Fruit fly (Drosophila melanogaster) whole organism, embryonic: ENCODE data around the gene CG16779.
A peak's percentile ranks its signal among the peaks of the same experiment; 100 is the strongest.

Experiments used
- CG1024 ChIP-seq: fragments of 200-800 bp; sonication (Bioruptor generic); IDR thresholded peaks from 2 replicates; pipeline ENCODE4 v1.3.6; 2022; ENCODE audit warnings: missing biosample characterization, missing genetic modification characterization
- CG11085 ChIP-seq: fragments of 200-800 bp; sonication (Bioruptor generic); IDR thresholded peaks from 2 replicates; pipeline ENCODE4 v1.3.6; 2022; ENCODE audit warnings: missing biosample characterization, missing genetic modification characterization
- CG11695 ChIP-seq: fragments of 200-800 bp; sonication (Bioruptor generic); IDR thresholded peaks from 3 replicates; pipeline ENCODE4 v1.3.6; 2022; ENCODE audit warnings: missing biosample characterization, missing genetic modification characterization
- CG13123 ChIP-seq: fragments of 200-800 bp; sonication (Bioruptor generic); optimal IDR thresholded peaks from 2 replicates; lab custom pipeline; 2016; ENCODE audit warnings: missing biosample characterization, missing genetic modification characterization
- CG13624 ChIP-seq: fragments of 200-800 bp; sonication (Bioruptor generic); optimal IDR thresholded peaks from 2 replicates; lab custom pipeline; 2016; ENCODE audit warnings: missing biosample characterization, missing genetic modification characterization
- CG13894 ChIP-seq: fragments of 200-800 bp; sonication (Bioruptor generic); optimal IDR thresholded peaks from 3 replicates; lab custom pipeline; 2018; ENCODE audit warnings: missing biosample characterization, mild to moderate bottlenecking, missing genetic modification characterization, moderate library complexity
- CG14050 ChIP-seq: fragments of 200-800 bp; sonication (Bioruptor generic); IDR thresholded peaks from 3 replicates; pipeline ENCODE4 v1.3.6; 2022; ENCODE audit warnings: missing biosample characterization, missing genetic modification characterization
- CG14441 ChIP-seq: fragments of 200-800 bp; sonication (Bioruptor generic); IDR thresholded peaks from 2 replicates; pipeline ENCODE4 v1.3.6; 2022; ENCODE audit warnings: missing biosample characterization, missing genetic modification characterization
- CG14667 ChIP-seq: fragments of 200-800 bp; sonication (Bioruptor generic); IDR thresholded peaks from 2 replicates; pipeline ENCODE4 v1.3.6; 2022; ENCODE audit warnings: missing biosample characterization, missing genetic modification characterization
- CG16813 ChIP-seq: fragments of 200-800 bp; sonication (Bioruptor generic); IDR thresholded peaks from 3 replicates; pipeline ENCODE4 v1.3.6; 2022; ENCODE audit warnings: missing biosample characterization, missing genetic modification characterization; ENCODE audit not compliant: partially characterized antibody
- CG17186 ChIP-seq: fragments of 200-800 bp; sonication (Bioruptor generic); optimal IDR thresholded peaks from 3 replicates; lab custom pipeline; 2017; ENCODE audit warnings: missing biosample characterization, missing genetic modification reagents, missing genetic modification characterization
- CG30431 ChIP-seq: fragments of 200-800 bp; sonication (Bioruptor generic); optimal IDR thresholded peaks from 2 replicates; lab custom pipeline; 2017; ENCODE audit warnings: missing biosample characterization, missing genetic modification characterization
- CG32767 ChIP-seq: fragments of 200-800 bp; sonication (Bioruptor generic); IDR thresholded peaks from 2 replicates; pipeline ENCODE4 v1.3.6; 2022; ENCODE audit warnings: missing biosample characterization, missing genetic modification characterization
- CG34422 ChIP-seq: fragments of 200-800 bp; sonication (Bioruptor generic); IDR thresholded peaks from 3 replicates; pipeline ENCODE4 v1.3.6; 2022; ENCODE audit warnings: missing biosample characterization, missing genetic modification characterization
- CG4707 ChIP-seq: fragments of 200-800 bp; sonication (Bioruptor generic); optimal IDR thresholded peaks from 2 replicates; lab custom pipeline; 2018; ENCODE audit warnings: missing biosample characterization, mild to moderate bottlenecking, missing genetic modification characterization, moderate library complexity
- CG5245 ChIP-seq: fragments of 200-800 bp; sonication (Bioruptor generic); optimal IDR thresholded peaks from 3 replicates; lab custom pipeline; 2016; ENCODE audit warnings: missing biosample characterization, missing genetic modification characterization
- CG6854 ChIP-seq: fragments of 200-800 bp; sonication (Bioruptor generic); optimal IDR thresholded peaks from 3 replicates; lab custom pipeline; 2017; ENCODE audit warnings: missing biosample characterization, mild to moderate bottlenecking, missing genetic modification characterization
- CG7271 ChIP-seq: fragments of 200-800 bp; sonication (Bioruptor generic); optimal IDR thresholded peaks from 2 replicates; lab custom pipeline; 2018; ENCODE audit warnings: missing biosample characterization, mild to moderate bottlenecking, missing genetic modification characterization, moderate library complexity
- CG7786 ChIP-seq: fragments of 200-800 bp; sonication (Bioruptor generic); optimal IDR thresholded peaks from 2 replicates; lab custom pipeline; 2016; ENCODE audit warnings: missing biosample characterization, missing genetic modification characterization
- CG8478 ChIP-seq: fragments of >200 bp; optimal IDR thresholded peaks from 2 replicates; lab custom pipeline; 2018
- CG9797 ChIP-seq: fragments of 200-800 bp; sonication (Bioruptor generic); optimal IDR thresholded peaks from 3 replicates; lab custom pipeline; 2018; ENCODE audit warnings: missing biosample characterization, mild to moderate bottlenecking, missing genetic modification characterization
- CG9876 ChIP-seq: fragments of 200-800 bp; sonication (Bioruptor generic); optimal IDR thresholded peaks from 2 replicates; lab custom pipeline; 2016; ENCODE audit warnings: missing biosample characterization, missing genetic modification characterization
- Deaf1 ChIP-seq: fragments of 200-800 bp; optimal IDR thresholded peaks from 3 replicates; lab custom pipeline; 2019; ENCODE audit warnings: missing biosample characterization, mild to moderate bottlenecking, missing genetic modification characterization, moderate library complexity
- Doc3 ChIP-seq: fragments of 200-800 bp; sonication (Bioruptor generic); IDR thresholded peaks from 3 replicates; pipeline ENCODE4 v1.3.6; 2022; ENCODE audit warnings: missing biosample characterization, missing genetic modification characterization; ENCODE audit not compliant: partially characterized antibody
- Eip74EF ChIP-seq, 2 experiments: fragments of 200-800 bp in 1 of 2; fragments of >200 bp in 1 of 2; sonication (Bioruptor generic) in 1 of 2; optimal IDR thresholded peaks; 2 replicates each; lab custom pipeline; 2017 to 2019; ENCODE audit warnings: missing biosample characterization in 2 of 2, missing genetic modification characterization in 2 of 2, mild to moderate bottlenecking in 1 of 2, moderate library complexity in 1 of 2
- Ets97D ChIP-seq: fragments of 200-800 bp; sonication (Bioruptor generic); optimal IDR thresholded peaks from 3 replicates; lab custom pipeline; 2016; ENCODE audit warnings: missing biosample characterization, missing genetic modification characterization
- Hsf ChIP-seq: fragments of 200-800 bp; sonication (Bioruptor generic); optimal IDR thresholded peaks from 3 replicates; lab custom pipeline; 2016; ENCODE audit warnings: missing biosample characterization, missing genetic modification characterization
- Kr ChIP-seq: fragments of 200-800 bp; sonication (Bioruptor generic); optimal IDR thresholded peaks from 2 replicates; lab custom pipeline; 2017; ENCODE audit warnings: missing biosample characterization, mild to moderate bottlenecking, missing genetic modification characterization
- Myb ChIP-seq: fragments of 200-800 bp; sonication (Bioruptor generic); optimal IDR thresholded peaks from 2 replicates; lab custom pipeline; 2016; ENCODE audit warnings: missing biosample characterization, missing genetic modification characterization
- Ptx1 ChIP-seq: fragments of 200-800 bp; sonication (Bioruptor generic); IDR thresholded peaks from 2 replicates; pipeline ENCODE4 v1.3.6; 2022; ENCODE audit warnings: missing biosample characterization, missing genetic modification characterization
- Rx ChIP-seq: fragments of 200-800 bp; sonication (Bioruptor generic); IDR thresholded peaks from 2 replicates; pipeline ENCODE4 v1.3.6; 2022; ENCODE audit warnings: missing biosample characterization, missing genetic modification characterization
- Taf1 ChIP-seq: fragments of 200-800 bp; sonication (Bioruptor generic); IDR thresholded peaks from 2 replicates; pipeline ENCODE4 v1.3.6; 2022; ENCODE audit warnings: missing biosample characterization, missing genetic modification characterization
- al ChIP-seq: fragments of 200-800 bp; sonication (Bioruptor generic); IDR thresholded peaks from 2 replicates; pipeline ENCODE4 v1.3.6; 2022; ENCODE audit warnings: missing biosample characterization, missing genetic modification characterization
- az2 ChIP-seq: fragments of 200-800 bp; sonication (Bioruptor generic); optimal IDR thresholded peaks from 3 replicates; lab custom pipeline; 2016; ENCODE audit warnings: missing biosample characterization, missing genetic modification characterization
- bowl ChIP-seq: fragments of 200-800 bp; sonication (Bioruptor generic); IDR thresholded peaks from 2 replicates; pipeline ENCODE4 v1.3.6; 2022; ENCODE audit warnings: missing biosample characterization, missing genetic modification characterization
- cato ChIP-seq: fragments of 200-800 bp; sonication (Bioruptor generic); optimal IDR thresholded peaks from 2 replicates; lab custom pipeline; 2016; ENCODE audit warnings: missing biosample characterization, missing genetic modification characterization, borderline replicate concordance
- da ChIP-seq: fragments of 200-800 bp; sonication (Bioruptor generic); optimal IDR thresholded peaks from 2 replicates; lab custom pipeline; 2016; ENCODE audit warnings: missing biosample characterization, missing genetic modification characterization
- emc ChIP-seq: fragments of 200-800 bp; sonication (Bioruptor generic); optimal IDR thresholded peaks from 2 replicates; lab custom pipeline; 2016; ENCODE audit warnings: missing biosample characterization, missing genetic modification characterization
- ems ChIP-seq: fragments of 200-800 bp; sonication (Bioruptor generic); optimal IDR thresholded peaks from 3 replicates; lab custom pipeline; 2016; ENCODE audit warnings: missing biosample characterization, missing genetic modification characterization
- en ChIP-seq: fragments of 200-800 bp; sonication (Bioruptor generic); optimal IDR thresholded peaks from 2 replicates; lab custom pipeline; 2016; ENCODE audit warnings: missing biosample characterization, missing genetic modification characterization
- ewg ChIP-seq: fragments of 200-800 bp; sonication (Bioruptor generic); optimal IDR thresholded peaks from 3 replicates; lab custom pipeline; 2017; ENCODE audit warnings: mild to moderate bottlenecking, missing biosample characterization, missing genetic modification reagents, missing genetic modification characterization
- exex ChIP-seq: fragments of 200-800 bp; sonication (Bioruptor generic); optimal IDR thresholded peaks from 4 replicates; lab custom pipeline; 2018; ENCODE audit warnings: missing biosample characterization, mild to moderate bottlenecking, missing genetic modification characterization, moderate library complexity
- ham ChIP-seq: fragments of 200-800 bp; sonication (Bioruptor generic); IDR thresholded peaks from 2 replicates; pipeline ENCODE4 v1.3.6; 2022; ENCODE audit warnings: missing biosample characterization, missing genetic modification characterization
- insv ChIP-seq, 2 experiments: fragments of 200-800 bp; sonication (Bioruptor generic); optimal IDR thresholded peaks; 3 replicates each; lab custom pipeline; 2016 to 2018; ENCODE audit warnings: missing biosample characterization in 2 of 2, missing genetic modification characterization in 2 of 2
- luna ChIP-seq: fragments of 200-800 bp; sonication (Bioruptor generic); optimal IDR thresholded peaks from 2 replicates; lab custom pipeline; 2016; ENCODE audit warnings: missing biosample characterization, missing genetic modification characterization
- nmo ChIP-seq: fragments of 200-800 bp; sonication (Bioruptor generic); optimal IDR thresholded peaks from 2 replicates; lab custom pipeline; 2018; ENCODE audit warnings: missing biosample characterization, mild to moderate bottlenecking, missing genetic modification characterization, moderate library complexity
- otp ChIP-seq: fragments of 200-800 bp; sonication (Bioruptor generic); IDR thresholded peaks from 3 replicates; pipeline ENCODE4, ENCODE4 v1.3.6; 2022; ENCODE audit warnings: missing biosample characterization, missing genetic modification characterization
- psq ChIP-seq: fragments of 200-800 bp; sonication (Bioruptor generic); optimal IDR thresholded peaks from 2 replicates; lab custom pipeline; 2017; ENCODE audit warnings: missing biosample characterization, missing genetic modification characterization
- pum ChIP-seq: fragments of 200-800 bp; sonication (Bioruptor generic); optimal IDR thresholded peaks from 2 replicates; lab custom pipeline; 2016; ENCODE audit warnings: missing biosample characterization, missing genetic modification characterization
- slou ChIP-seq: fragments of 200-800 bp; sonication (Bioruptor generic); optimal IDR thresholded peaks from 3 replicates; lab custom pipeline; 2016; ENCODE audit warnings: missing biosample characterization, missing genetic modification characterization
- ttk ChIP-seq: fragments of 200-800 bp; sonication (Bioruptor generic); IDR thresholded peaks from 2 replicates; pipeline ENCODE4 v2.1.2; 2022; ENCODE audit warnings: missing biosample characterization, missing genetic modification characterization
- wek ChIP-seq: fragments of 200-800 bp; sonication (Bioruptor generic); optimal IDR thresholded peaks from 3 replicates; lab custom pipeline; 2018; ENCODE audit warnings: missing biosample characterization, mild to moderate bottlenecking, missing genetic modification characterization, moderate library complexity

CG16779 gene

dm6 chr3R:9534125-9534496 lies 40.6 kb upstream of the CG16779 start (continued):
- TF ChIP-seq cato (peak; percentile 90), CG11695 (GFP tag; lab: Robert Waterston, UW) (peak; percentile 90), CG11085 (GFP tag; lab: Robert Waterston, UW) (peak; percentile 78), Myb (GFP tag; lab: Kevin White, UChicago) (peak; percentile 75), CG34422 (GFP tag; lab: Robert Waterston, UW) (peak; percentile 90), Taf1 (GFP tag; lab: Robert Waterston, UW) (peak; percentile 63; the same call in 1 of the 2 replicates), exex (tag; lab: Kevin White, UChicago) (no peak), pum (peak; percentile 94), CG9797 (GFP tag; lab: Kevin White, UChicago) (no peak), en (peak; percentile 79), al (GFP tag; lab: Robert Waterston, UW) (peak; percentile 84), CG14667 (peak; percentile 88), CG7786 (GFP tag; lab: Kevin White, UChicago) (peak; percentile 89), insv (GFP tag; optimal IDR thresholded peaks at IDR 0.05; lab: Kevin White, UChicago) (no peak), CG1024 (GFP tag; lab: Robert Waterston, UW) (peak; percentile 92), Rx (peak; percentile 85), nmo (GFP tag; lab: Kevin White, UChicago) (peak; percentile 96), CG4707 (GFP tag; lab: Kevin White, UChicago) (peak; percentile 85), CG13894 (no peak), Doc3 (GFP tag; lab: Robert Waterston, UW) (no peak), CG13624 (peak; percentile 89), CG13123 (GFP tag; lab: Kevin White, UChicago) (peak; percentile 83), ham (GFP tag; lab: Robert Waterston, UW) (0 out of 2 replicates have a peak, but pooled peaks have one; percentile 21), wek (GFP tag; lab: Kevin White, UChicago) (peak; percentile 74), da (GFP tag; lab: Kevin White, UChicago) (peak; percentile 82), Deaf1 (tag; lab: Kevin White, UChicago) (no peak), CG30431 (GFP tag; lab: Kevin White, UChicago) (peak; percentile 80), CG6854 (peak; percentile 76), CG14441 (GFP tag; lab: Robert Waterston, UW) (peak; percentile 91), bowl (GFP tag; lab: Robert Waterston, UW) (peak; percentile 79), CG8478 (lab: Kevin White, UChicago) (no peak), CG17186 (GFP tag; lab: Kevin White, UChicago) (peak; percentile 73), luna (GFP tag; lab: Kevin White, UChicago) (peak; percentile 80), ewg (peak; percentile 91), CG7271 (tag; lab: Kevin White, UChicago) (peak; percentile 39), CG32767 (GFP tag; lab: Robert Waterston, UW) (peak; percentile 74; the same call in 1 of the 2 replicates), Hsf (peak; percentile 92), Kr (no peak), Ptx1 (GFP tag; lab: Robert Waterston, UW) (peak; percentile 92), Ets97D (GFP tag; lab: Kevin White, UChicago) (peak; percentile 74), slou (GFP tag; lab: Kevin White, UChicago) (peak; percentile 11), otp (GFP tag; lab: Robert Waterston, UW) (peak; percentile 89), emc (GFP tag; lab: Kevin White, UChicago) (peak; percentile 86), az2 (peak; percentile 96), CG5245 (GFP tag; lab: Kevin White, UChicago) (peak; percentile 92), CG9876 (peak; percentile 82), psq (peak; percentile 72), CG16813 (GFP tag; lab: Robert Waterston, UW) (no peak), CG14050 (GFP tag; lab: Robert Waterston, UW) (peak; percentile 84), ems (GFP tag; lab: Kevin White, UChicago) (peak; percentile 9), Eip74EF (GFP tag; optimal IDR thresholded peaks at IDR 0.05; lab: Kevin White, UChicago) (peak in 1 of 2 experiments; percentile 95), ttk (GFP tag; lab: Robert Waterston, UW) (peak; percentile 91)
